Fruit fly (Drosophila melanogaster) whole organism, wandering third instar larva: ENCODE results near the gene CG5645.

Experiments used
- Abd-B ChIP-seq: fragments of >200 bp; optimal IDR thresholded peaks from 2 replicates; lab custom pipeline; 2017; ENCODE audit warnings: missing biosample characterization, missing genetic modification characterization
- CG32264 ChIP-seq: fragments of 200-800 bp; sonication (Bioruptor generic); optimal IDR thresholded peaks from 2 replicates; lab custom pipeline; 2016; ENCODE audit warnings: missing biosample characterization, missing genetic modification characterization
- CG9705 ChIP-seq: fragments of 200-800 bp; sonication (Bioruptor generic); optimal IDR thresholded peaks from 2 replicates; lab custom pipeline; 2018; ENCODE audit warnings: missing biosample characterization, mild to moderate bottlenecking, missing genetic modification characterization
- CrebA ChIP-seq: fragments of 200-800 bp; sonication (Bioruptor generic); optimal IDR thresholded peaks from 2 replicates; lab custom pipeline; 2016; ENCODE audit warnings: missing biosample characterization, mild to moderate bottlenecking, missing genetic modification characterization, borderline replicate concordance
- Dfd ChIP-seq: fragments of >200 bp; optimal IDR thresholded peaks from 2 replicates; lab custom pipeline; 2017; ENCODE audit warnings: missing biosample characterization, missing genetic modification characterization
- Dif ChIP-seq: fragments of 200-275, 200-300 bp; sonication (Bioruptor generic); optimal IDR thresholded peaks from 2 replicates; lab custom pipeline; 2018; ENCODE audit warnings: missing biosample characterization, missing genetic modification characterization; ENCODE audit not compliant: partially characterized antibody
- GATAd ChIP-seq: sonication (Bioruptor generic); optimal IDR thresholded peaks from 2 replicates; lab custom pipeline; 2016; ENCODE audit warnings: missing biosample characterization, missing genetic modification characterization
- HLH106 ChIP-seq: fragments of 200-800 bp; optimal IDR thresholded peaks from 3 replicates; lab custom pipeline; 2019; ENCODE audit warnings: missing biosample characterization, mild to moderate bottlenecking, missing genetic modification characterization, moderate library complexity
- Hnf4 ChIP-seq: fragments of 200-800 bp; sonication (Bioruptor generic); optimal IDR thresholded peaks from 2 replicates; lab custom pipeline; 2016; ENCODE audit warnings: missing biosample characterization, mild to moderate bottlenecking, missing genetic modification characterization
- Hr78 ChIP-seq: fragments of >200 bp; optimal IDR thresholded peaks from 2 replicates; lab custom pipeline; 2017; ENCODE audit warnings: missing biosample characterization, missing genetic modification characterization
- Hr83 ChIP-seq: fragments of 200-300 bp; sonication (Bioruptor generic); optimal IDR thresholded peaks from 2 replicates; lab custom pipeline; 2016; ENCODE audit warnings: missing biosample characterization, mild to moderate bottlenecking, missing genetic modification characterization, moderate library complexity; ENCODE audit not compliant: poor library complexity, severe bottlenecking
- Jra ChIP-seq: sonication (Bioruptor generic); optimal IDR thresholded peaks from 2 replicates; lab custom pipeline; 2016; ENCODE audit warnings: missing biosample characterization, missing genetic modification characterization
- Mio ChIP-seq: sonication (Bioruptor generic); optimal IDR thresholded peaks from 2 replicates; lab custom pipeline; 2016; ENCODE audit warnings: missing biosample characterization, missing genetic modification characterization
- Myc ChIP-seq: fragments of >200 bp; optimal IDR thresholded peaks from 2 replicates; lab custom pipeline; 2017
- N ChIP-seq: fragments of >200 bp; optimal IDR thresholded peaks from 2 replicates; lab custom pipeline; 2018; ENCODE audit warnings: missing biosample characterization, missing external identifiers, missing genetic modification characterization
- OdsH ChIP-seq: fragments of 200-800 bp; sonication (Bioruptor generic); optimal IDR thresholded peaks from 2 replicates; lab custom pipeline; 2016; ENCODE audit warnings: missing biosample characterization, mild to moderate bottlenecking, missing genetic modification characterization
- Rel ChIP-seq, 2 experiments: fragments of 200-800 bp; sonication (Bioruptor generic) in 1 of 2; optimal IDR thresholded peaks; 2 replicates in 1 of 2; 3 replicates in 1 of 2; lab custom pipeline; 2016 to 2019; ENCODE audit warnings: mild to moderate bottlenecking in 2 of 2, missing biosample characterization in 2 of 2, missing genetic modification characterization in 2 of 2, moderate library complexity in 1 of 2
- Sp1 ChIP-seq: fragments of 200-800 bp; sonication (Bioruptor generic); optimal IDR thresholded peaks from 3 replicates; lab custom pipeline; 2019; ENCODE audit warnings: missing biosample characterization, mild to moderate bottlenecking, missing genetic modification characterization, moderate library complexity
- Vsx2 ChIP-seq: fragments of 200-300, 225-300 bp; sonication (Bioruptor generic); optimal IDR thresholded peaks from 2 replicates; lab custom pipeline; 2018; ENCODE audit warnings: missing biosample characterization, missing genetic modification characterization; ENCODE audit not compliant: partially characterized antibody
- br ChIP-seq: fragments of 200-800 bp; sonication (Bioruptor generic); optimal IDR thresholded peaks from 2 replicates; lab custom pipeline; 2016; ENCODE audit warnings: missing biosample characterization, missing genetic modification characterization
- brk ChIP-seq: fragments of 200-800 bp; sonication (Bioruptor generic); optimal IDR thresholded peaks from 2 replicates; lab custom pipeline; 2016; ENCODE audit warnings: missing biosample characterization, mild to moderate bottlenecking, missing genetic modification characterization
- dl ChIP-seq, 2 experiments: fragments of 175-275, 200-275 bp in 1 of 2; fragments of 200-275 bp in 1 of 2; sonication (Bioruptor generic); optimal IDR thresholded peaks; lab custom pipeline; 2018; ENCODE audit warnings: mild to moderate bottlenecking in 2 of 2, missing biosample characterization in 2 of 2, missing genetic modification characterization in 2 of 2, moderate library complexity in 2 of 2; ENCODE audit not compliant: partially characterized antibody in 2 of 2, insufficient read depth in 1 of 2
- dmrt93B ChIP-seq: fragments of 200-800 bp; sonication (Bioruptor generic); optimal IDR thresholded peaks from 2 replicates; lab custom pipeline; 2018; ENCODE audit warnings: missing biosample characterization, mild to moderate bottlenecking, missing genetic modification characterization
- dsf ChIP-seq: sonication (Bioruptor generic); optimal IDR thresholded peaks from 2 replicates; lab custom pipeline; 2016; ENCODE audit warnings: missing biosample characterization, missing genetic modification characterization, borderline replicate concordance
- ey ChIP-seq: fragments of 200-800 bp; sonication (Bioruptor generic); optimal IDR thresholded peaks from 2 replicates; lab custom pipeline; 2016; ENCODE audit warnings: missing biosample characterization, missing genetic modification characterization
- foxo ChIP-seq, 2 experiments: fragments of 200-800 bp; sonication (Bioruptor generic); optimal IDR thresholded peaks; 2 replicates in 1 of 2; 3 replicates in 1 of 2; lab custom pipeline; 2016 to 2017; ENCODE audit warnings: missing biosample characterization in 2 of 2, missing genetic modification characterization in 2 of 2
- fru ChIP-seq: fragments of 200-800 bp; sonication (Bioruptor generic); optimal IDR thresholded peaks from 3 replicates; lab custom pipeline; 2016; ENCODE audit warnings: missing biosample characterization, mild to moderate bottlenecking, missing genetic modification characterization
- h ChIP-seq: fragments of 200-800 bp; sonication (Bioruptor generic); optimal IDR thresholded peaks from 3 replicates; lab custom pipeline; 2016; ENCODE audit warnings: missing biosample characterization, mild to moderate bottlenecking, missing genetic modification characterization
- jim ChIP-seq: fragments of 175-275, 200-325 bp; sonication (Bioruptor generic); optimal IDR thresholded peaks from 2 replicates; lab custom pipeline; 2016; ENCODE audit warnings: missing biosample characterization, mild to moderate bottlenecking, missing genetic modification characterization
- lola ChIP-seq: fragments of >200 bp; optimal IDR thresholded peaks from 2 replicates; lab custom pipeline; 2017; ENCODE audit warnings: missing biosample characterization, missing genetic modification characterization
- pan ChIP-seq: fragments of >200 bp; optimal IDR thresholded peaks from 2 replicates; lab custom pipeline; 2017
- psq ChIP-seq: fragments of 200-800 bp; sonication (Bioruptor generic); optimal IDR thresholded peaks from 3 replicates; lab custom pipeline; 2017; ENCODE audit warnings: missing biosample characterization, mild to moderate bottlenecking, missing genetic modification characterization, moderate library complexity
- rgr ChIP-seq: fragments of 200-800 bp; sonication (Bioruptor generic); optimal IDR thresholded peaks from 3 replicates; lab custom pipeline; 2016; ENCODE audit warnings: missing biosample characterization, mild to moderate bottlenecking, missing genetic modification characterization
- sage ChIP-seq: fragments of 200-800 bp; sonication (Bioruptor generic); optimal IDR thresholded peaks from 2 replicates; lab custom pipeline; 2016; ENCODE audit warnings: missing biosample characterization, mild to moderate bottlenecking, missing genetic modification characterization
- sv ChIP-seq: fragments of 200-800 bp; sonication (Bioruptor generic); optimal IDR thresholded peaks from 3 replicates; lab custom pipeline; 2016; ENCODE audit warnings: missing biosample characterization, missing genetic modification characterization
- tai ChIP-seq: sonication (Bioruptor generic); optimal IDR thresholded peaks from 2 replicates; lab custom pipeline; 2016; ENCODE audit warnings: missing biosample characterization, missing genetic modification characterization
- usp ChIP-seq: fragments of >200 bp; optimal IDR thresholded peaks from 2 replicates; lab custom pipeline; 2017; ENCODE audit warnings: missing biosample characterization, missing genetic modification characterization
- woc ChIP-seq: sonication (Bioruptor generic); optimal IDR thresholded peaks from 2 replicates; lab custom pipeline; 2016; ENCODE audit warnings: missing biosample characterization, mild to moderate bottlenecking, missing genetic modification characterization

The CG5645 gene

dm6 chr3L:12146970-12147369 is 10.5 kb upstream of the CG5645 start:
- TF ChIP-seq Mio (GFP tag; lab: Kevin White, UChicago) (no peak), psq (GFP tag; lab: Kevin White, UChicago) (peak; percentile 80)

dm6 chr3L:12145709-12146694 is 9.5 kb upstream of the CG5645 start, which contains the start of the genes eIF3l and Nrx-IV:
Gene eIF3l (minus strand): TSS chr3L:12146097.
Gene Nrx-IV (plus strand): TSS chr3L:12146519.
- TF ChIP-seq Myc (lab: Kevin White, UChicago) (no peak), Rel (GFP tag; optimal IDR thresholded peaks at IDR 0.05; lab: Kevin White, UChicago) (no peak), Rel (tag; optimal IDR thresholded peaks at IDR 0.05; lab: Kevin White, UChicago) (peak; percentile 73), HLH106 (tag; lab: Kevin White, UChicago) (no peak), Hr78 (GFP tag; lab: Kevin White, UChicago) (no peak), dl (GFP tag; optimal IDR thresholded peaks at IDR 0.05; lab: Kevin White, UChicago; ENCODE audit: insufficient read depth in 1 of 2, partially characterized antibody in 2 of 2) (no peak), CG32264 (GFP tag; lab: Kevin White, UChicago) (no peak), tai (GFP tag; lab: Kevin White, UChicago) (no peak), Hnf4 (GFP tag; lab: Kevin White, UChicago) (no peak), jim (GFP tag; lab: Kevin White, UChicago) (no peak), br (GFP tag; lab: Kevin White, UChicago) (no peak), fru (no peak), woc (GFP tag; lab: Kevin White, UChicago) (peak; percentile 62)

- peak; percentile 70 for TF ChIP-seq Hnf4 (GFP tag; lab: Kevin White, UChicago)
- peak; percentile 82 for TF ChIP-seq fru
- peak; percentile 65 for TF ChIP-seq ey (GFP tag; lab: Kevin White, UChicago)
- TF ChIP-seq Vsx2 = no peak
- TF ChIP-seq N = no peak
- no peak for TF ChIP-seq pan (lab: Kevin White, UChicago)
- peak; percentile 36 for TF ChIP-seq sv (GFP tag; lab: Kevin White, UChicago)
- TF ChIP-seq Hr83 = peak; percentile 35
- TF ChIP-seq foxo (GFP tag; optimal IDR thresholded peaks at IDR 0.05; lab: Kevin White, UChicago) = peak; percentile 32 to 78
- TF ChIP-seq brk (GFP tag; lab: Kevin White, UChicago) = no peak
- TF ChIP-seq sage (GFP tag; lab: Kevin White, UChicago) = no peak
- TF ChIP-seq GATAd (GFP tag; lab: Kevin White, UChicago) = no peak
- no peak for TF ChIP-seq lola
- TF ChIP-seq CG32264 (GFP tag; lab: Kevin White, UChicago) = no peak
- TF ChIP-seq HLH106 (tag; lab: Kevin White, UChicago) = peak; percentile 58
- TF ChIP-seq Jra = peak; percentile 75
- no peak for TF ChIP-seq CrebA (GFP tag; lab: Kevin White, UChicago)
- TF ChIP-seq Dif (GFP tag; lab: Kevin White, UChicago) = no peak
- no peak for TF ChIP-seq Myc (lab: Kevin White, UChicago)
- TF ChIP-seq CG9705 = no peak
- TF ChIP-seq Abd-B = no peak
- TF ChIP-seq psq (GFP tag; lab: Kevin White, UChicago) = peak; percentile 44
- no peak for TF ChIP-seq Dfd
- no peak for TF ChIP-seq Rel (GFP tag; optimal IDR thresholded peaks at IDR 0.05; lab: Kevin White, UChicago)
- no peak for TF ChIP-seq Rel (tag; optimal IDR thresholded peaks at IDR 0.05; lab: Kevin White, UChicago)
- TF ChIP-seq br (GFP tag; lab: Kevin White, UChicago) = peak; percentile 70
- no peak for TF ChIP-seq dmrt93B (GFP tag; lab: Kevin White, UChicago)
- peak; percentile 69 for TF ChIP-seq rgr (GFP tag; lab: Kevin White, UChicago)
- peak; percentile 43 for TF ChIP-seq Sp1 (GFP tag; lab: Kevin White, UChicago)
- TF ChIP-seq jim (GFP tag; lab: Kevin White, UChicago) = no peak
- TF ChIP-seq dl (GFP tag; optimal IDR thresholded peaks at IDR 0.05; lab: Kevin White, UChicago; ENCODE audit: insufficient read depth in 1 of 2, partially characterized antibody in 2 of 2) = no peak
- TF ChIP-seq usp (GFP tag; lab: Kevin White, UChicago) = no peak
- TF ChIP-seq dsf (GFP tag; lab: Kevin White, UChicago) = no peak
- peak; percentile 69 for TF ChIP-seq h (GFP tag; lab: Kevin White, UChicago)
- TF ChIP-seq Hr78 (GFP tag; lab: Kevin White, UChicago) = no peak
- no peak for TF ChIP-seq tai (GFP tag; lab: Kevin White, UChicago)
- no peak for TF ChIP-seq Mio (GFP tag; lab: Kevin White, UChicago)
- peak; percentile 68 for TF ChIP-seq OdsH (GFP tag; lab: Kevin White, UChicago)
- TF ChIP-seq woc (GFP tag; lab: Kevin White, UChicago) = peak; percentile 33
These were observed 2.8 kb upstream of the CG5645 start for dm6 chr3L:12139232-12139698.
